Worm (Caenorhabditis elegans): ENCODE results near the gene glb-1.

glb-1 gene

DNA sequence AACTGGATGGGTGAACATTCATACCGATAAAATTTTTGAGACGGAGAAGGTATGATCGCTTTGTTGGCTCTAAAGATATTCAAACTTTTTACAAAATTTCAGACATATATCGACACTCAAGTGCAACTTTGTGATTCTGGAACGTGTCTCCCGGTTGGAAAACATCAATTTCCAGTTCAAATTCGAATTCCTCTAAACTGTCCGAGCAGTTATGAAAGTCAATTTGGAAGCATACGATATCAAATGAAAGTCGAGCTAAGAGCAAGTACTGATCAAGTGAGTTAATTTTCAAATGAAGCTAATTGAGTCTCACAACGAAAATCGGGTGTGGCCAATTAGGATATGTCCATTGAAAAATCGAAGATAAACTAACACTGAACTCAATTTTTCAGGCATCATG lies 11.3 kb upstream of the glb-1 start:
- TF ChIP-seq ceh-9 (tag; optimal IDR thresholded peaks at IDR 0.05) (no peak), jun-1 (tag; optimal IDR thresholded peaks at IDR 0.05) (no peak), elt-2 (tag; optimal IDR thresholded peaks at IDR 0.05) (no peak)

DNA sequence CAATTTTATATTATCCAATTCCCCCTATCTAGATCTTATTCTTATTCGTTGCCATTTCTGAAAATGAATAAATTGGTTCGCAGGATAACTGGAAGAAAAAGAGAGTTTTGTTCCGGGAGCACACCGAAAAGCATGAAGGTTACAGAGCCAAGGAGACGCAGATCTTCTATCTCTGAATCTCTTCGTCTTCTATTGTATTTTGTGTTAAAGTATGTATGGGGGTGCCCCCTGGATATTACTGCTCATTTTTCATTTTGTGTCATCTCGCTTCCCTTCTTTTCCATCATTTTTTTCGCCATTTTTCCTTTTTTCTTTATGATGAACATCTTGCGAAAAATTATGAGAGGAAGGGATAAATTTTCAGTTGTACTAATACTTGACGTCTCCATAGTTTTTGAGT lies 10.6 kb upstream of the glb-1 start:
- TF ChIP-seq mdl-1 (tag; optimal IDR thresholded peaks at IDR 0.05) (no peak), ceh-82 (tag; optimal IDR thresholded peaks at IDR 0.05) (no peak), unc-39 (tag; optimal IDR thresholded peaks at IDR 0.05) (no peak), ZK546.5 (tag; optimal IDR thresholded peaks at IDR 0.05) (no peak), nfya-1 (tag; optimal IDR thresholded peaks at IDR 0.05; ENCODE audit: insufficient read depth) (peak; percentile 5), lin-39 (tag; optimal IDR thresholded peaks at IDR 0.05) (peak; percentile 74), ama-1 (optimal IDR thresholded peaks at IDR 0.05) (no peak), egl-27 (tag; optimal IDR thresholded peaks at IDR 0.05) (no peak)

DNA sequence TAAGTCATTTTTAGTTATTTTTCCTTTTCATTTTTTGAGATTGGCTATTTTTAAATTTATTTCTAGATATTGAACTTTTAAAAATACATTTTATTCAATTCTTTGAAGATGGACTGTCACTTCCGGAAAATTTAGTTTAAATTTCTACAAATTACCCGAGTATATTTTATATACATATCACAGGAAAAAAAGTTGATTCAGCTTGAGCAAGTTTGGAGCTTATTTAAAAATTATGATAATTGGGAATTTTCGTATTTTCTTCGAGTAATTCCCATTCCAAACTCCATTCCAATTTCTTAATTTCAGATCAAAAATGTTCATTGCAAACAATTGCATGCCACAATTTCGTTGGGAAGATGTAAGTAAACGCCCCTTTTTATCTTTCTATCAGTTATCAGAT lies 6.6 kb upstream of the glb-1 start, which contains the start of gene arrd-15:
arrd-15 (plus strand) TSS at position 301 of the 400 bp plus-strand sequence.
- no peak for TF ChIP-seq sea-2 (GFP tag; optimal IDR thresholded peaks at IDR 0.05)
- TF ChIP-seq ceh-28 (tag; optimal IDR thresholded peaks at IDR 0.05): no peak
- no peak for TF ChIP-seq nhr-23 (tag; optimal IDR thresholded peaks at IDR 0.05)
- TF ChIP-seq fkh-10 (GFP tag; optimal IDR thresholded peaks at IDR 0.05): no peak
- no peak for TF ChIP-seq R02D3.7 (tag; optimal IDR thresholded peaks at IDR 0.05)
- TF ChIP-seq pqm-1 (tag; optimal IDR thresholded peaks at IDR 0.05): no peak
- no peak for TF ChIP-seq zag-1 (tag; optimal IDR thresholded peaks at IDR 0.05)
- TF ChIP-seq daf-12 (tag; optimal IDR thresholded peaks at IDR 0.05): no peak

DNA sequence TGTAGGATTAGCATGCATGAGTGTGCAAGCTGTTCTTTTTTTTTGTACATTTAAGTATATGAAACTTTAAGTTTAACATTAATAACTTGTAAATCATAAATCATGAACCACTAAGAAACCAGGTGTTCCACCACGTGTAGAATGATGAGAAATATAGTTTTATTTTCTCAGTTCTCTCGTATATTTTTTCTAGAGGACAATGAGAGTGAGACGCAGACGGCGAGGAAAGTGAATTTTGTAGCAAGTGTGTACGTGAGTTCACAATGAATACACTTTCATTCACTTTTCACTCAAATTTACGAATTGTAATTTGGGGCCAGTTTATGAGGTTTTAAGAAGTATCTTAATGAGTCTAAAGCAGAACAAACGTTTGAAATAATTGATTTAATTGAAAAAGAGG lies 3.4 kb upstream of the glb-1 start:
- TF ChIP-seq mdl-1 (tag; optimal IDR thresholded peaks at IDR 0.05): peak; percentile 7
- TF ChIP-seq nfya-1 (tag; optimal IDR thresholded peaks at IDR 0.05; ENCODE audit: insufficient read depth): peak; percentile 28
- TF ChIP-seq elt-3 (tag; optimal IDR thresholded peaks at IDR 0.05): no peak

DNA sequence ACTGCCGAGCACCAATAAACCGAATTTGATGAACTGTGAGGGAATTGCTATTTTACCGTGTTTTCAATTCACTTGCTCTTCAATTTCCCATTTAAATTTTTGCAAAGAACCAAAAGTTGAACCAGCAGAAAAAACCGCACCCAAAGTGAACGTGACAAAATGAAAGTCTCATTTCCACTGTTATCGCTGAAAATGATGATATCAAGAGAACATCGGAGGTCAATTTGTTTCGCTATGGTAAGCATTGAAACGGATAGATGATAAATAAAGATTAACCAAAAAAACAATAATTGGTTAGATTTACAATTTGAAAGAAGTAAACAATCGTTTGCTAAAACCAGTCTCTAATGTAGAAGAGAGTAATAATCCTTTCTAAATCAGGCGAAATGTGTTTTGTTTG lies 2.4 kb upstream of the glb-1 start:
- no peak for TF ChIP-seq elt-3 (tag; optimal IDR thresholded peaks at IDR 0.05)
- TF ChIP-seq nhr-23 (tag; optimal IDR thresholded peaks at IDR 0.05): no peak

DNA sequence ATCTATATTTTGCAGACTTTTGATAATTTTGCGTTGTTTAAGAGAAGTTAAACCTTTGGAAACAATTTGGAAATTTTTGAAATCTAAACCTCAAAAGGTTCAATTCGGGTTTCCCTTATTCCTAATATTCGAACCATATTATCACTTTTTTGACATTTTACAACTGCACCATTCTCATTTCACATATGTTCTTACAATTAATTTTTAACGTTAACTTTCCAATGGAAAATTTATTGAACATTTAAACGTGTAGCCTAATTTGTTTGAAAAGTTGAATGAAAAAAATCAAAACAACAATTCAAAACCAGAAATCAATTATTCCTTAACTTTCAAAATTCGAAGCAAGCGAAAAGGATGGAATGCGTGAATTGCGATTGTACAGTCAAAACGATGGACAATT lies 847 bp upstream of the glb-1 start, which contains the start of gene ZK637.12:
ZK637.12 (plus strand) TSS at position 301 of the 400 bp plus-strand sequence.
- no peak for TF ChIP-seq unc-39 (tag; optimal IDR thresholded peaks at IDR 0.05)
- TF ChIP-seq nhr-28 (tag; optimal IDR thresholded peaks at IDR 0.05): no peak
- no peak for TF ChIP-seq hmg-11 (tag; optimal IDR thresholded peaks at IDR 0.05)
- no peak for TF ChIP-seq ztf-4 (tag; optimal IDR thresholded peaks at IDR 0.05)
- TF ChIP-seq ceh-16 (tag; optimal IDR thresholded peaks at IDR 0.05): no peak
- TF ChIP-seq lin-15B (tag; optimal IDR thresholded peaks at IDR 0.05): no peak
- TF ChIP-seq unc-62 (GFP tag; optimal IDR thresholded peaks at IDR 0.05): no peak
- TF ChIP-seq sea-2 (GFP tag; optimal IDR thresholded peaks at IDR 0.05): no peak
- TF ChIP-seq elt-1 (tag; optimal IDR thresholded peaks at IDR 0.05): no peak
- TF ChIP-seq egl-27 (tag; optimal IDR thresholded peaks at IDR 0.05): no peak

DNA sequence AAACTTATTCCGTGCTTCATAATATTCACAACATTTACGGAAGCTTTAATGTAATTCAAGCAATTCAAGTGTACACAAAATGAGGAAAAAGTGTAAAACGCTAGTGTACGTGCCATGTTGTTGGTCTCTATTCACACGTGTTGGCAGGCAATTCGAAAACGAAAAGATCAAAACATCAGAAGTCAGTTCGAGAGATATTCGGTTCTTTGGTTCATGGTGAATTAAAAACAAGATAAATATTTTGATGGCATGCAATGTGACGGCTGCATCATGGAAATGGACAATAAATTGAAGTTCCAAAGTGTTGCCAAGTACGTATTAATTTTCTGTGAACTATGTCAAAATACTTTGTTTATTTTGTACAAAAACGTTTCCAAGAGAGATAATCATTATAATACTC lies 1.0 kb downstream of the glb-1 start:
- TF ChIP-seq ama-1 (optimal IDR thresholded peaks at IDR 0.05): peak; percentile 87
- TF ChIP-seq ceh-82 (tag; optimal IDR thresholded peaks at IDR 0.05): no peak

DNA sequence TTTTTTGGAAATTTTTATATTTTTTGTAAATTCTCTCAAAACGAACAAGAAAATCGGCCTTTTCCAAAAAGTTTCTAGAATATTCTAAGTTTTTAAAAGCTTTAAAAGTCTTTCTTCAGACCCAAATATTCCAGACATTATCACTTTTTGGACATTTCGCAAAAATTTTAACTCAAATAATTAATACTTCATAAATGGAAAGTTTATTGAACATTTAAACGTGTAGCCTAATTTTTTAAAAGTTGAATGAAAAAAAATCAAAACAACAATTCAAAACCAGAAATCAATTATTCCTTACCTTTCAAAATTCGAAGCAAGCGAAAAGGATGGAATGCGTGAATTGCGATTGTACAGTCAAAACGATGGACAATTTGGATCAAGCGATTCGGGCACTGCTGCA lies 3.3 kb downstream of the glb-1 start, which contains the start of gene ZK637.15:
ZK637.15 (plus strand) TSS at position 301 of the 400 bp plus-strand sequence.
- no peak for TF ChIP-seq fkh-2 (tag; optimal IDR thresholded peaks at IDR 0.05)
- no peak for TF ChIP-seq egl-5 (tag; optimal IDR thresholded peaks at IDR 0.05)
- TF ChIP-seq nhr-67 (tag; optimal IDR thresholded peaks at IDR 0.05): no peak
- TF ChIP-seq ceh-16 (tag; optimal IDR thresholded peaks at IDR 0.05): no peak
- TF ChIP-seq pha-4 (tag; optimal IDR thresholded peaks at IDR 0.05): no peak
- no peak for TF ChIP-seq nfya-1 (tag; optimal IDR thresholded peaks at IDR 0.05; ENCODE audit: insufficient read depth)
- no peak for TF ChIP-seq elt-3 (tag; optimal IDR thresholded peaks at IDR 0.05)
- TF ChIP-seq ceh-28 (tag; optimal IDR thresholded peaks at IDR 0.05): no peak
- TF ChIP-seq nhr-11 (tag; optimal IDR thresholded peaks at IDR 0.05): no peak
- TF ChIP-seq nhr-28 (tag; optimal IDR thresholded peaks at IDR 0.05): no peak
- TF ChIP-seq pqm-1 (tag; optimal IDR thresholded peaks at IDR 0.05): no peak

Measured in whole organism, L3 larva.